Worm (Caenorhabditis elegans): ENCODE measurements around the gene lipl-4.

ce11 chrV:6522879-6523497, 27.0 kb upstream of the lipl-4 start:
- TF ChIP-seq nhr-237 (tag; optimal IDR thresholded peaks at IDR 0.05), result no peak
- no peak for TF ChIP-seq snpc-4 (tag; optimal IDR thresholded peaks at IDR 0.05)
